Worm (Caenorhabditis elegans): ENCODE results near the gene Y38F1A.7.

ce11 chrII:12997413-12997812, at the start of gene Y38F1A.7:
- no peak for TF ChIP-seq Y5F2A.4 (GFP tag; optimal IDR thresholded peaks at IDR 0.05)
- no peak for TF ChIP-seq ceh-82 (tag; optimal IDR thresholded peaks at IDR 0.05)
- TF ChIP-seq fos-1 (tag; optimal IDR thresholded peaks at IDR 0.05) = no peak
- TF ChIP-seq lsy-2 (tag; optimal IDR thresholded peaks at IDR 0.05) = no peak
- TF ChIP-seq unc-62 (GFP tag; optimal IDR thresholded peaks at IDR 0.05 in 1 of 2) = peak in 1 of 2 experiments; percentile 92
- no peak for TF ChIP-seq unc-62 (tag; optimal IDR thresholded peaks at IDR 0.05)
- TF ChIP-seq aly-2 (tag; optimal IDR thresholded peaks at IDR 0.05) = no peak
- no peak for TF ChIP-seq ZK337.2 (GFP tag; IDR thresholded peaks at IDR 0.05)
- no peak for TF ChIP-seq ceh-62 (tag; optimal IDR thresholded peaks at IDR 0.05)
- TF ChIP-seq ceh-20 (GFP tag; IDR thresholded peaks at IDR 0.05) = no peak
- no peak for TF ChIP-seq Y48G9A.11 (GFP tag; IDR thresholded peaks at IDR 0.05)
- TF ChIP-seq mdl-1 (tag; optimal IDR thresholded peaks at IDR 0.05) = no peak

All from whole organism, L4 larva.